Fruit fly (Drosophila melanogaster) whole organism, adult: ENCODE measurements around the gene asl.

Experiments
- CG11617 ChIP-seq: fragments of 200-800 bp; sonication (Bioruptor generic); optimal IDR thresholded peaks from 2 replicates; lab custom pipeline; 2017; ENCODE audit warnings: mild to moderate bottlenecking, missing biosample characterization, missing genetic modification reagents, missing genetic modification characterization
- CG12768 ChIP-seq: fragments of 200-800 bp; sonication (Bioruptor generic); optimal IDR thresholded peaks from 2 replicates; lab custom pipeline; 2017; ENCODE audit warnings: missing biosample characterization, missing genetic modification characterization, mild to moderate bottlenecking, moderate library complexity, missing genetic modification reagents
- CG14711 ChIP-seq: fragments of 200-800 bp; sonication (Bioruptor generic); optimal IDR thresholded peaks from 2 replicates; lab custom pipeline; 2018; ENCODE audit warnings: missing biosample characterization, mild to moderate bottlenecking, missing genetic modification characterization, moderate library complexity
- CG1620 ChIP-seq: fragments of 200-800 bp; sonication (Bioruptor generic); optimal IDR thresholded peaks from 2 replicates; lab custom pipeline; 2016; ENCODE audit warnings: missing biosample characterization, missing genetic modification characterization
- CG33017 ChIP-seq: fragments of 200-800 bp; sonication (Bioruptor generic); optimal IDR thresholded peaks from 2 replicates; lab custom pipeline; 2018; ENCODE audit warnings: missing biosample characterization, mild to moderate bottlenecking, missing genetic modification characterization, moderate library complexity
- CG5204 ChIP-seq: fragments of 200-800 bp; sonication (Bioruptor generic); optimal IDR thresholded peaks from 2 replicates; lab custom pipeline; 2016; ENCODE audit warnings: missing biosample characterization, missing genetic modification characterization
- CG7045 ChIP-seq: fragments of 200-800 bp; sonication (Bioruptor generic); optimal IDR thresholded peaks from 2 replicates; lab custom pipeline; 2017; ENCODE audit warnings: missing biosample characterization, mild to moderate bottlenecking, missing genetic modification characterization
- CG7101 ChIP-seq: fragments of 200-800 bp; sonication (Bioruptor generic); optimal IDR thresholded peaks from 2 replicates; lab custom pipeline; 2018; ENCODE audit warnings: missing biosample characterization, mild to moderate bottlenecking, missing genetic modification characterization, moderate library complexity
- Clk ChIP-seq: fragments of 200-800 bp; sonication (Bioruptor generic); optimal IDR thresholded peaks from 2 replicates; lab custom pipeline; 2017; ENCODE audit warnings: missing biosample characterization, missing genetic modification characterization
- Crg-1 ChIP-seq: fragments of 200-800 bp; sonication (Bioruptor generic); optimal IDR thresholded peaks from 2 replicates; lab custom pipeline; 2016; ENCODE audit warnings: missing biosample characterization, missing genetic modification characterization
- Hr96 ChIP-seq: fragments of 200-800 bp; sonication (Bioruptor generic); optimal IDR thresholded peaks from 2 replicates; lab custom pipeline; 2016; ENCODE audit warnings: missing biosample characterization, missing genetic modification characterization
- Mnt ChIP-seq: fragments of 200-800 bp; sonication (Bioruptor generic); optimal IDR thresholded peaks from 2 replicates; lab custom pipeline; 2016; ENCODE audit warnings: missing biosample characterization, mild to moderate bottlenecking, missing genetic modification characterization
- bab1 ChIP-seq: fragments of 200-800 bp; sonication (Bioruptor generic); optimal IDR thresholded peaks from 3 replicates; lab custom pipeline; 2019; ENCODE audit warnings: missing biosample characterization, mild to moderate bottlenecking, missing genetic modification characterization, moderate library complexity
- cic ChIP-seq: fragments of 200-800 bp; sonication (Bioruptor generic); optimal IDR thresholded peaks from 2 replicates; lab custom pipeline; 2017; ENCODE audit warnings: missing biosample characterization, mild to moderate bottlenecking, missing genetic modification characterization, moderate library complexity
- cnc ChIP-seq, 2 experiments: fragments of >200 bp; optimal IDR thresholded peaks; 2 replicates each; lab custom pipeline; 2017
- kay ChIP-seq: fragments of 200-800 bp; sonication (Bioruptor generic); peaks from one replicate; lab custom pipeline; 2016; ENCODE audit warnings: missing biosample characterization, missing genetic modification characterization, borderline replicate concordance
- pad ChIP-seq: fragments of 200-800 bp; sonication (Bioruptor generic); optimal IDR thresholded peaks from 3 replicates; lab custom pipeline; 2017; ENCODE audit warnings: missing biosample characterization, missing genetic modification characterization, mild to moderate bottlenecking, moderate library complexity, missing genetic modification reagents
- tj ChIP-seq: fragments of 200-800 bp; sonication (Bioruptor generic); optimal IDR thresholded peaks from 3 replicates; lab custom pipeline; 2017; ENCODE audit warnings: missing biosample characterization, mild to moderate bottlenecking, missing genetic modification characterization, moderate library complexity

Gene asl

dm6 chr3R:5647705-5648568, 41.6 kb upstream of the asl start:
- TF ChIP-seq CG12768 (GFP tag; lab: Kevin White, UChicago), result peak; percentile 15
- TF ChIP-seq pad (GFP tag; lab: Kevin White, UChicago), result peak; percentile 26
- peak; percentile 22 for TF ChIP-seq CG7101
- TF ChIP-seq CG1620, result peak; percentile 4
- TF ChIP-seq Hr96, result no peak
- TF ChIP-seq kay (GFP tag; lab: Kevin White, UChicago), result no peak
- TF ChIP-seq CG5204 (GFP tag; lab: Kevin White, UChicago), result no peak
- no peak for TF ChIP-seq CG14711 (tag; lab: Kevin White, UChicago)
- TF ChIP-seq CG33017 (tag; lab: Kevin White, UChicago), result peak; percentile 46
- peak; percentile 25 for TF ChIP-seq tj
- peak; percentile 41 for TF ChIP-seq Mnt (GFP tag; lab: Kevin White, UChicago)
- no peak for TF ChIP-seq CG7045
- no peak for TF ChIP-seq bab1 (GFP tag; lab: Kevin White, UChicago)

- TF ChIP-seq CG12768 (GFP tag; lab: Kevin White, UChicago), result no peak
- no peak for TF ChIP-seq cic
- TF ChIP-seq CG14711 (tag; lab: Kevin White, UChicago), result no peak
- TF ChIP-seq CG33017 (tag; lab: Kevin White, UChicago), result no peak
- no peak for TF ChIP-seq CG11617 (GFP tag; lab: Kevin White, UChicago)
- no peak for TF ChIP-seq CG7045
- TF ChIP-seq Mnt (GFP tag; lab: Kevin White, UChicago), result no peak
These were observed 37.1 kb upstream of the asl start for dm6 chr3R:5643421-5643820.

- peak; percentile 1 for TF ChIP-seq Crg-1 (GFP tag; lab: Kevin White, UChicago)
- TF ChIP-seq CG5204 (GFP tag; lab: Kevin White, UChicago), result no peak
- no peak for TF ChIP-seq Hr96
- TF ChIP-seq tj, result peak; percentile 27
- no peak for TF ChIP-seq cic
- TF ChIP-seq CG12768 (GFP tag; lab: Kevin White, UChicago), result peak; percentile 2
- no peak for TF ChIP-seq kay (GFP tag; lab: Kevin White, UChicago)
- no peak for TF ChIP-seq pad (GFP tag; lab: Kevin White, UChicago)
- peak; percentile 25 for TF ChIP-seq Mnt (GFP tag; lab: Kevin White, UChicago)
- no peak for TF ChIP-seq CG1620
- peak; percentile 56 for TF ChIP-seq CG7101
- no peak for TF ChIP-seq Clk (GFP tag; lab: Kevin White, UChicago)
- peak; percentile 31 for TF ChIP-seq CG7045
- TF ChIP-seq CG11617 (GFP tag; lab: Kevin White, UChicago), result peak; percentile 78
- peak; percentile 49 for TF ChIP-seq CG33017 (tag; lab: Kevin White, UChicago)
- peak; percentile 57 for TF ChIP-seq CG14711 (tag; lab: Kevin White, UChicago)
These were observed 30.4 kb upstream of the asl start, which contains the start of the genes CG31548 and CG12170 for dm6 chr3R:5636519-5637430. Gene CG31548, minus strand, starts transcription at chr3R:5636852. Gene CG12170, plus strand, starts transcription at chr3R:5637234.

- no peak for TF ChIP-seq CG5204 (GFP tag; lab: Kevin White, UChicago)
- TF ChIP-seq pad (GFP tag; lab: Kevin White, UChicago), result no peak
- TF ChIP-seq Mnt (GFP tag; lab: Kevin White, UChicago), result no peak
- TF ChIP-seq CG33017 (tag; lab: Kevin White, UChicago), result no peak
- TF ChIP-seq Clk (GFP tag; lab: Kevin White, UChicago), result no peak
- TF ChIP-seq tj, result no peak
- TF ChIP-seq CG14711 (tag; lab: Kevin White, UChicago), result no peak
- TF ChIP-seq CG7045, result no peak
These were observed 29.2 kb upstream of the asl start, which contains the start of gene CG31546 for dm6 chr3R:5635524-5635923. Gene CG31546, minus strand, starts transcription at chr3R:5635624.

dm6 chr3R:5633437-5633836, 27.1 kb upstream of the asl start, which contains the start of gene CG12171:
Gene CG12171, plus strand, starts transcription at chr3R:5633627.
- TF ChIP-seq Hr96 (no peak), Clk (GFP tag; lab: Kevin White, UChicago) (no peak), bab1 (GFP tag; lab: Kevin White, UChicago) (peak; percentile 34), Mnt (GFP tag; lab: Kevin White, UChicago) (no peak), CG7045 (no peak), tj (no peak), cnc (optimal IDR thresholded peaks at IDR 0.05; lab: Kevin White, UChicago) (no peak), cic (peak; percentile 61), CG5204 (GFP tag; lab: Kevin White, UChicago) (no peak), kay (GFP tag; lab: Kevin White, UChicago) (no peak), CG11617 (GFP tag; lab: Kevin White, UChicago) (peak; percentile 36), Crg-1 (GFP tag; lab: Kevin White, UChicago) (peak; percentile 12), CG7101 (peak; percentile 23)

dm6 chr3R:5632182-5632581, 25.8 kb upstream of the asl start, which contains the start of gene CG31549:
Gene CG31549, plus strand, starts transcription at chr3R:5632192.
- TF ChIP-seq CG12768 (GFP tag; lab: Kevin White, UChicago) (no peak), bab1 (GFP tag; lab: Kevin White, UChicago) (peak; percentile 17), cic (peak; percentile 43)
